Fruit fly (Drosophila melanogaster) whole organism: ENCODE measurements around the gene CG13306.

Experiments used
- CG8478 ChIP-seq: fragments of >200 bp; optimal IDR thresholded peaks from 2 replicates; lab custom pipeline; 2018; ENCODE audit warnings: inconsistent platforms
- Dll ChIP-seq: fragments of >200 bp; optimal IDR thresholded peaks from 2 replicates; lab custom pipeline; 2017
- EcR ChIP-seq, 2 experiments: fragments of >200 bp; optimal IDR thresholded peaks; 2 replicates each; lab custom pipeline; 2017; ENCODE audit warnings: missing biosample characterization in 2 of 2, missing genetic modification characterization in 2 of 2, missing genetic modification reagents in 2 of 2
- pan ChIP-seq: fragments of >200 bp; optimal IDR thresholded peaks from 2 replicates; lab custom pipeline; 2017
- psq ChIP-seq: fragments of >200 bp; optimal IDR thresholded peaks from 2 replicates; lab custom pipeline; 2017
- usp ChIP-seq: fragments of >200 bp; optimal IDR thresholded peaks from 2 replicates; lab custom pipeline; 2017; ENCODE audit warnings: missing biosample characterization, missing genetic modification characterization, mixed read lengths

The CG13306 gene

DNA sequence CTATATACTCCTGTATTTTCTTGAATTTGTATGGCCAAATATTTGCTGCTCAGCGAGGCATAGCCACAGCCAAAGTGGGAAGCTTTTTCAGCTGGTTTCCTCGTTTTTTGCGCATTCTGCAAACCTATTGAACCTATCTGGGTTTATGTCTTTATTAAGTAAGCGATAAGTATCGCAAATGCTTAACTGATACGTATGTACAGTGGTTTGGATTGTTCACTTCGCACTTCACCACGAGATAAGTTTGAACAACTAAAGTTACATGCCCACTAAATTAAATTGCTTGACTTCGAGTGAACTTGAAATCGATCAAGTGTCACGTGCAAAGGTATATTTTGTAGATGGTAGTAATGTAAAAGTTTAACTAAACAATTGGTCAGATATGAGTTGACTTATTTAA, 24.2 kb upstream of the CG13306 start:
- TF ChIP-seq EcR (GFP tag; optimal IDR thresholded peaks at IDR 0.05; lab: Kevin White, UChicago): no peak
- TF ChIP-seq Dll (lab: Kevin White, UChicago): no peak
- TF ChIP-seq usp (GFP tag; lab: Kevin White, UChicago): no peak
- no peak for TF ChIP-seq CG8478 (lab: Kevin White, UChicago)
- TF ChIP-seq pan (lab: Kevin White, UChicago): no peak
- TF ChIP-seq psq (lab: Kevin White, UChicago): no peak

DNA sequence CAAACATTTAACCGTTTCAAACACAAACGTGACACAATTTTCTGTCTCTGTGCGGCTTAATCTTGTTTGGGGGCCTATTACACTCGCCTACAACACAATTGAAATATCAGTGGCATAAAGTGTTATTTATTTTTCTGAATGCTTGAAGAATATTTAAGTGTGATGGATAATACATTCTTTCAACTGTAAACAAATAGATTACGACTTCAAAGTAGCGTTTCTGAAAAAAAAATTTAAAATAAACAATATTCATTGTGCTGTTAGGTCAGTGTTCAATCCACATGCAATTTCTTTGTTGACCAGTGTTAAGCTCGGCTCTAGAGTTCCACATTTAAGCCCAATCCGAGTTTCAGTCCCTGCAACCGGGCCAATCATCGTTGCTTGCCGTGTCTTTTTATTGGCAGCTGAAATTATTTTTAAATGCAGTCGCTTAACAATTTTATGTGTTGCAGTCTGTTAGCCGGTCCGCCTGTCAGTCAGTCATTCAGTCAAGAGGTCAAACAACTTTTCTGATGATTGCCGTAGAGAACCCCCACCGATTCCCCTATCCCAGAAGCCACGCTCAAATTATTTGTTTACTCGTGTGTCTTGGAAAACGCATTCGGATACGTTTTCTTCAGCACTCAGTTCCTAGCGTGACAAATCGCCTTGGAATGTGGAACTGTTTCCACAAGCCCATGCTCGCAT, 23.6 kb upstream of the CG13306 start:
- TF ChIP-seq psq (lab: Kevin White, UChicago): no peak

DNA sequence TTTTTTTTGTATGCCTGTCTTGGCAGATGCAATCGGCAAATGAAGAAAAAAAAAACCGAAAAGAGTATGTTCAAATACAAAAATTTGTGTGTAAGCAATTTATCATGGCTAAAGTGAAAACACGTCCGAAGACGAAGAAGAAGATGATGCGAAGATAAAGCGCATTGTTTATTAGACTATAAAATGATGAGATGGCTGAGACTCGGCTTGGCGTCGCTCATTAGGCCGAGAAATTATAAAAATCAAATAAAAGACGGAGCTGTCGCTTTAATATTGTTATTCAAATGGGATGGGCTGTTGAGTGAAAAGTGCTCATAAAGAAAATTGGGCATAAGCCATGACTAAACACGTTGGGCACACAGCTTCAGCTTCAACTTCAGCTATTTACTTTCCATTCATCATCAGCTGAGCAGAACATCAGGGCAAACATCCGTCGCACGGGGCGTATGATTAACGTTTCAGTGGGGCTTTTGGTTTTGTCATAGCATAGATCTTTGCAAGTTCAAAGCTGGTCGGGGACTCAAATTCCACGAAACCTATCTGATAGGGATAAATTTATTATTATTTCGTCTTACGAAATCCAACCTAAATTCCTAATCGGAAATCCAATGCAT, 21.2 kb upstream of the CG13306 start:
- TF ChIP-seq CG8478 (lab: Kevin White, UChicago) (no peak), pan (lab: Kevin White, UChicago) (no peak), usp (GFP tag; lab: Kevin White, UChicago) (no peak), EcR (GFP tag; optimal IDR thresholded peaks at IDR 0.05; lab: Kevin White, UChicago) (no peak), Dll (lab: Kevin White, UChicago) (no peak), psq (lab: Kevin White, UChicago) (no peak)

DNA sequence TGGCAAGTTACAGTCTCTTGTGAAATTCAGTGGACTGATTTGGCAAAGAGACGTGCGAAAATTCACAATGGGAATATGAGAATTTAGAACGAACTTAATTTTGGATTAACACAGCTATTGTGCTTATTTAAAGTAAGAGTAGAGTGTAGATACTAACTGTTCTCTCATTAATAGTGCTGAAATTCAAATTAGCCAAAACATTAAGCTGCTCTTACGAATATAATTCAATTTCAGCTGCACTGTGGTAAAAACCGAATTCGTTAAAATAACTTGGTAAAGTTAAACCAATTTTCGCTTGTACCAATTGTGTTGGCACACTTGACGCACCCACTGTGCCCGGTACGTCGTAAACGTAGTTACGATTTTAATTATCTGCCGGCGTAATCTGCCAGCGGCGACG, 18.4 kb upstream of the CG13306 start:
- TF ChIP-seq usp (GFP tag; lab: Kevin White, UChicago) (no peak), psq (lab: Kevin White, UChicago) (no peak), CG8478 (lab: Kevin White, UChicago) (no peak), Dll (lab: Kevin White, UChicago) (no peak), pan (lab: Kevin White, UChicago) (no peak)

DNA sequence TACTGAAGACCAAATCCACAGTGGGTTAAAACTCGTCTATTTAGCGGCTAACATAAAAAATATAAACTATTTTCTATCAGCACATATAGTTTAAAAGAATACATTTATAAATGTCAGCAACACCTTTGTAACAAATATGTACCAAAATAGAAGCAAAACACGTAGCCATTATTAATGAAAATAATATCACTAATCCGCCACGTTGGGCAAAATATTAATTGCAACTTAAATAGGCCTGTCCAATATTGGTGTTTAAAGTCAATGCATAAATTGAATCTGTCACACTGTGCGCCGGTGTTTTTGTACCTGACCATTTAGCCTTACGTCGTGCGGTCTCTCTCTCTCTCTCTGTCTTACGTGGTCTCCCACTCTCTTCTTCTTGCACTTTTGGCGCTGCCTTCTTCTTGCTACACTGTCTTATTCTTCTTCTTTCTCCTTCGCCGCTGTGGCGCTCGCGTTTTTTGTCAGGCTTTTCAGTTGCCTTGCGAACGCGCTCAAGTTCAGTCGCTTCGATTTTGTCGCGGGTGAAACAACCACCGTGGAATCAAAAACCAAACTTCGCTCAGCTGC, 16.5 kb upstream of the CG13306 start:
- TF ChIP-seq Dll (lab: Kevin White, UChicago): peak; percentile 3
- no peak for TF ChIP-seq usp (GFP tag; lab: Kevin White, UChicago)

DNA sequence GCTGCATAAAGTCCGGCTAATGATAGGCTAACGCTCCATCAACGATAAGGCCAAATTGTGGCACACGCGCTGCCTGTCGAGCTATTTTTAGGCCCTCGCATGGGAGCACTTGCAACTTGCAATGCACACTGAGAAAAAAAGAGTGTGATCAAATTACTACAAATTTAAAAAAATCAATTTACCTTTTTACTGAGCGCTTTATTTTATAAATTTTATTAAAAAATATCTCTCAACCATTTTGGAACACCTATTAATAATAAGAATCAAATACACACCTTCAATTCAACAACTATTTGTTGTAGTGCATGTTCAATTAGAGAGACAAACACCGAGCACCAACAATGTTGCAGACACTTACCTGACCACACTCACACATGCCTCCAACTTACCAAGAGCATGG, 16.0 kb upstream of the CG13306 start:
- no peak for TF ChIP-seq pan (lab: Kevin White, UChicago)
- no peak for TF ChIP-seq usp (GFP tag; lab: Kevin White, UChicago)
- no peak for TF ChIP-seq CG8478 (lab: Kevin White, UChicago)
- no peak for TF ChIP-seq EcR (GFP tag; optimal IDR thresholded peaks at IDR 0.05; lab: Kevin White, UChicago)
- no peak for TF ChIP-seq Dll (lab: Kevin White, UChicago)
- no peak for TF ChIP-seq psq (lab: Kevin White, UChicago)

DNA sequence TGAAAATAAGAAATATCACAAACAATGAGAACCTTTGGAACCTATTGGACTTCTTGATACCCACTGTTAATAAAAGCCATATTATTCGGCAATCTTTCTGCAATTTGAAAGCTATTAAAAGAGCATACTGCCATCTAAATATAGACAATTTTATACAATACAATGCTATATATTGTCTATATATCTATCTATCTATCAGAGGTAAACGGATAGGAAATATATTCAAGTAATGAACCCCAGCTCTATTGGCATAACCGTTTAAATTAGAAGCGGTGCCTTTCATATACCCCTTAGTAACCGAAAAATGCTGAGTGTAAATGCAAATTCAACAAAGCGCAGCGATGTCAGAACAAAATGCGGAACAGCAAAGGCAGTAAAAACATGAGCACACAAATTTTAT, 14.3 kb upstream of the CG13306 start:
- TF ChIP-seq pan (lab: Kevin White, UChicago) (peak; percentile 94), usp (GFP tag; lab: Kevin White, UChicago) (no peak)

DNA sequence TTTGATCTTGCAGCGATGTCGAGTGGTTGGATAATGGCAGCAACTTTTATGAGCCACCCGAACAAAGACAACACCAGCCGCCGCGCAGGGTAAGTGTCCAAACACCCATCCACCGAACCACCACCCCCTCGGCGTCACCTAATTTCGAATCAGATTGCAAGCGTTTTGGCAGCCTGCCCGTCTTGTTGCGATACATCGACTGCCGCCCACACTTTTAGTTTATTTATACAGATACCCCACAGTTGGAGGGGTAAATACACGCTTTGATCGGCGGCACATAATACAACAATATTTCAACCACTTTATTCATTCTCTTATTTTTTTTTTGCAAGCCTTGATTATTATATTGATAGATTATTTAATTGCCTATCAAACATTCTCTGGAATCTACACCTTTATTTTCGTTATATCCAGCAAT, 13.5 kb upstream of the CG13306 start:
- no peak for TF ChIP-seq EcR (GFP tag; optimal IDR thresholded peaks at IDR 0.05; lab: Kevin White, UChicago)

DNA sequence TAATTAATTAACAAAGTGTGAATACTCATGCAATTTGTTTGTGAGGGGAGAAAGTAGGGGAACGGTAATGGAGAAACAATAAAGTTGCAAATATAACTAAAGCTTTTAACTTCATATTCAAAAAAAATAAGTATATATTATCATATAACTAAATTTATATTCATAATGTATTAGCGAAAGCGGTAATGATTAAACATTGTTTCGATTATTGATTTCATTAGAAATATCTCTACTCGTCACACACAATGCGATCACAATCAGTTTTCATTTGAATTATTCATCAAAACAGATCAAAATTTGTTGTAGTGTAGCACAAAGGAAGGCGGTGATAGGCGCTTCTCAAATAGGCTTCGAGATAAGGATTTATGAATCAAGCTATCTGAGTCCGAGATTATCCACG, 6.2 kb upstream of the CG13306 start, which contains the start of gene CG6576:
Gene CG6576 (plus strand): TSS at position 301 of the 400 bp plus-strand sequence.
- TF ChIP-seq EcR (GFP tag; optimal IDR thresholded peaks at IDR 0.05; lab: Kevin White, UChicago): no peak
- no peak for TF ChIP-seq Dll (lab: Kevin White, UChicago)
- no peak for TF ChIP-seq CG8478 (lab: Kevin White, UChicago)
- TF ChIP-seq pan (lab: Kevin White, UChicago): no peak
- no peak for TF ChIP-seq psq (lab: Kevin White, UChicago)
- TF ChIP-seq usp (GFP tag; lab: Kevin White, UChicago): no peak

DNA sequence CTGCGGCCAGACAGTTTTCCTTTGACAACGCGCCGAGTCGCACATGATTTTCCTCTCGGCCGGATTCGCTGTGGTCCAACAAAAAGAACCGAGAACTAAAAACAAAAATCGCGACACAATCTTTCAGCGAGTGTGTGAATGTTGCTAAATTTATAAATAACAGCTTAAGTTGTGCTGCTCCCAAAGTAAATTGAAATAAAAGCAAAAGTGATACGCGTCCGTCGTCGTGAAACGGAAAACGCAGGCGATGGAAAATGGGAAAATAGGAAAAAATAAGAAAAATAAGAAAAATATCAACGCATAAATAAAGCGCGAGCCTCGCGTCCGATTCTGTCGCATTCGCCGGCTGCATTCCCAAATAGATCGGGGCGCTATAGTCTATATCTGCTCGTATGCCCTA, 4.1 kb upstream of the CG13306 start, which contains the start of gene Fhos:
Gene Fhos (plus strand): TSS at position 28 of the 400 bp plus-strand sequence.
- TF ChIP-seq psq (lab: Kevin White, UChicago) (no peak), pan (lab: Kevin White, UChicago) (no peak), CG8478 (lab: Kevin White, UChicago) (no peak), Dll (lab: Kevin White, UChicago) (no peak), usp (GFP tag; lab: Kevin White, UChicago) (no peak)

DNA sequence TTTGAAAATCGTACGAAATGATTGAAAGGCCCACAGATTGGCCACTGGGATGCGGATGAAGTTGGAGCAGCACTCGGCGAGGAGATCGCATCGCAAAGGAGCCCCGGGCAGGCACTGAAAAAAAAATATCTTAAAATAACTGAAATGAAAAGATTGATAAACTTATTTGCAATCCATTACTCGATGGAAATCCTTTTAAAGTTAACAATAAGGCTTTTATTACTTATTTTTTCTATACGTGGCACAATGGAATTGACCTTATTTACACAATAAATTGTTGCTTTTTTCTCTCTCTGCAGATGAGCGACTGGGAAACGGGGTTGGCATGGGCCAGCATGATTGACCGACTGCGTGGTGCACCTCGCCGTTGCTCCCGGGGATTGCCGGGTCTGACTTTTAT, 1.7 kb upstream of the CG13306 start:
- TF ChIP-seq EcR (GFP tag; optimal IDR thresholded peaks at IDR 0.05; lab: Kevin White, UChicago): no peak
- no peak for TF ChIP-seq usp (GFP tag; lab: Kevin White, UChicago)
- TF ChIP-seq Dll (lab: Kevin White, UChicago): no peak
- no peak for TF ChIP-seq CG8478 (lab: Kevin White, UChicago)
- TF ChIP-seq psq (lab: Kevin White, UChicago): no peak
- TF ChIP-seq pan (lab: Kevin White, UChicago): no peak

DNA sequence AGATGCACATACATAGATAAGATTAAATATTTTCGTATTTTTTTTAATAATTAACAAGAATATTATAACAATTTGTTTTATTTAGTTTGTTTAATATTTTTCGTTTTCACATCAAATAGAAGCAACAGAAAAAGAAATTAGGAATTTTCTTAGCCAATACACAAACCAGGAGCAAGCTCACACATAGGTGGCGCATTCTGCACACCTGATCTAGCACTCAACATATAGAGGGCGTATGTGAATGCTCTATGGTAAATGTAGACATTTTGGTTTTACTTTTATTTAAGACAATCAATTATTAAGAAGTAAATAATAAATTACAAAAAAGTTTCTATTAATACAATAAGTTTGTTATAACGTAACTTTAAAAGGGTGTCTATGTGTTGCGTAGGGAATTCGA, 687 bp downstream of the CG13306 start:
- no peak for TF ChIP-seq CG8478 (lab: Kevin White, UChicago)
- no peak for TF ChIP-seq psq (lab: Kevin White, UChicago)
- TF ChIP-seq usp (GFP tag; lab: Kevin White, UChicago): no peak
- TF ChIP-seq EcR (GFP tag; optimal IDR thresholded peaks at IDR 0.05; lab: Kevin White, UChicago): no peak
- TF ChIP-seq Dll (lab: Kevin White, UChicago): no peak
- no peak for TF ChIP-seq pan (lab: Kevin White, UChicago)
